Worm (Caenorhabditis elegans) whole organism, young adult: ENCODE data around the gene cpi-2.
"Not testable (repeated sequence)": the region's sequence is repeated elsewhere in the genome, so short reads cannot be mapped to it uniquely, and the experiment has no call there.

Source experiments
- B0261.1 ChIP-seq: sonication (generic microtip); optimal IDR thresholded peaks from 2 replicates; lab custom pipeline; 2016; ENCODE audit warnings: mild to moderate bottlenecking, missing genetic modification characterization, moderate library complexity, missing compliant biosample characterization
- B0336.3 ChIP-seq: fragments of 200-800 bp; sonication (Bioruptor generic); IDR thresholded peaks from 2 replicates; pipeline ENCODE4 v1.3.6; 2022; ENCODE audit warnings: missing genetic modification characterization, missing compliant biosample characterization
- D2030.7 ChIP-seq: fragments of 200-800 bp; sonication (Bioruptor generic); IDR thresholded peaks from 2 replicates; pipeline ENCODE4 v1.3.6; 2022; ENCODE audit warnings: missing genetic modification reagents, missing genetic modification characterization, missing compliant biosample characterization
- F22D6.2 ChIP-seq: sonication (generic microtip); optimal IDR thresholded peaks from 2 replicates; lab custom pipeline; 2016; ENCODE audit warnings: mild to moderate bottlenecking, missing genetic modification characterization, missing compliant biosample characterization
- F33H1.4 ChIP-seq: fragments of 200-800 bp; sonication (Bioruptor generic); IDR thresholded peaks from 2 replicates; pipeline ENCODE4 v1.3.6; 2022; ENCODE audit warnings: missing genetic modification reagents, missing genetic modification characterization, missing compliant biosample characterization
- T26A5.8 ChIP-seq: sonication (generic microtip); optimal IDR thresholded peaks from 2 replicates; lab custom pipeline; 2016; ENCODE audit warnings: missing genetic modification characterization, missing compliant biosample characterization
- attf-6 ChIP-seq: fragments of 200-800 bp; sonication (Bioruptor generic); IDR thresholded peaks from 2 replicates; pipeline ENCODE4 v1.3.6; 2022; ENCODE audit warnings: missing genetic modification reagents, missing genetic modification characterization, missing compliant biosample characterization
- ccch-3 ChIP-seq: fragments of 200-800 bp; sonication (Bioruptor generic); optimal IDR thresholded peaks from 2 replicates; lab custom pipeline; 2018; ENCODE audit warnings: mild to moderate bottlenecking, missing genetic modification characterization, missing compliant biosample characterization
- cebp-1 ChIP-seq, 2 experiments: fragments of 200-800 bp in 1 of 2; sonication (Bioruptor generic) in 1 of 2; sonication (generic microtip) in 1 of 2; IDR thresholded peaks in 1 of 2; optimal IDR thresholded peaks in 1 of 2; 2 replicates each; pipeline versions ENCODE4 v1.3.6 to Lab custom; 2017 to 2022; ENCODE audit warnings: missing compliant biosample characterization in 2 of 2, missing genetic modification characterization in 2 of 2, mild to moderate bottlenecking in 1 of 2, missing genetic modification reagents in 1 of 2, moderate library complexity in 1 of 2
- cebp-2 ChIP-seq: fragments of 200-800 bp; sonication (Bioruptor generic); IDR thresholded peaks from 2 replicates; pipeline ENCODE4 v1.3.6; 2022; ENCODE audit warnings: missing genetic modification characterization, missing compliant biosample characterization
- ceh-100 ChIP-seq: fragments of 200-800 bp; sonication (Bioruptor generic); IDR thresholded peaks from 2 replicates; pipeline ENCODE4 v1.3.6; 2022; ENCODE audit warnings: missing genetic modification reagents, missing genetic modification characterization, missing compliant biosample characterization
- dox-1 ChIP-seq: fragments of 200-800 bp; sonication (Bioruptor generic); IDR thresholded peaks from 2 replicates; pipeline ENCODE4 v1.3.6; 2022; ENCODE audit warnings: missing genetic modification reagents, missing genetic modification characterization, missing compliant biosample characterization
- egl-18 ChIP-seq: fragments of 200-800 bp; sonication (Bioruptor generic); IDR thresholded peaks from 2 replicates; pipeline ENCODE4 v1.3.6; 2022; ENCODE audit warnings: missing genetic modification reagents, missing genetic modification characterization, missing compliant biosample characterization
- egrh-3 ChIP-seq: fragments of 200-800 bp; sonication (Bioruptor generic); IDR thresholded peaks from 2 replicates; pipeline ENCODE4 v1.3.6; 2022; ENCODE audit warnings: missing genetic modification reagents, missing genetic modification characterization, missing compliant biosample characterization
- ets-4 ChIP-seq: fragments of 200-800 bp; sonication (Bioruptor generic); optimal IDR thresholded peaks from 2 replicates; lab custom pipeline; 2018; ENCODE audit warnings: mild to moderate bottlenecking, missing genetic modification characterization, missing compliant biosample characterization
- hrde-1 ChIP-seq: sonication (generic microtip); optimal IDR thresholded peaks from 2 replicates; lab custom pipeline; 2016; ENCODE audit warnings: missing genetic modification characterization, mild to moderate bottlenecking, missing compliant biosample characterization, moderate library complexity, missing genotype, missing genetic modification reagents, borderline replicate concordance
- hsf-1 ChIP-seq: fragments of 200-800 bp; sonication (Bioruptor generic); IDR thresholded peaks from 2 replicates; pipeline ENCODE4 v1.3.6; 2022; ENCODE audit warnings: missing genetic modification reagents, missing genetic modification characterization, missing compliant biosample characterization
- lin-26 ChIP-seq: fragments of 200-800 bp; sonication (Bioruptor generic); IDR thresholded peaks from 2 replicates; pipeline ENCODE4 v1.3.6; 2022; ENCODE audit warnings: missing genetic modification reagents, missing genetic modification characterization, missing compliant biosample characterization
- lir-1 ChIP-seq: fragments of 200-800 bp; sonication (Bioruptor generic); conservative IDR thresholded peaks from 2 replicates; pipeline ENCODE4 v1.3.6; 2022; ENCODE audit warnings: missing genetic modification reagents, missing genetic modification characterization, missing compliant biosample characterization
- madf-6 ChIP-seq: fragments of 200-800 bp; sonication (Bioruptor generic); IDR thresholded peaks from 2 replicates; pipeline ENCODE4 v1.3.6; 2022; ENCODE audit warnings: missing genetic modification reagents, missing genetic modification characterization, missing compliant biosample characterization
- madf-8 ChIP-seq: fragments of 200-800 bp; sonication (Bioruptor generic); conservative IDR thresholded peaks from 2 replicates; pipeline ENCODE4 v1.3.6; 2022; ENCODE audit warnings: missing genetic modification reagents, missing genetic modification characterization, missing compliant biosample characterization
- nhr-90 ChIP-seq: sonication (generic microtip); optimal IDR thresholded peaks from 2 replicates; lab custom pipeline; 2016; ENCODE audit warnings: missing genotype, mild to moderate bottlenecking, missing genetic modification characterization, missing compliant biosample characterization
- rcor-1 ChIP-seq: fragments of 200-800 bp; sonication (Bioruptor generic); IDR thresholded peaks from 2 replicates; pipeline ENCODE4 v1.3.6; 2022; ENCODE audit warnings: missing genetic modification reagents, missing genetic modification characterization, missing compliant biosample characterization
- repo-1 ChIP-seq: sonication (generic microtip); optimal IDR thresholded peaks from 2 replicates; lab custom pipeline; 2017; ENCODE audit warnings: mild to moderate bottlenecking, missing genetic modification characterization, missing compliant biosample characterization
- sea-2 ChIP-seq: fragments of 200-800 bp; sonication (Bioruptor generic); IDR thresholded peaks from 2 replicates; pipeline ENCODE4 v1.3.6; 2022; ENCODE audit warnings: missing genetic modification characterization, missing compliant biosample characterization
- ztf-25 ChIP-seq: fragments of 200-800 bp; sonication (Bioruptor generic); IDR thresholded peaks from 2 replicates; pipeline ENCODE4 v1.3.6; 2022; ENCODE audit warnings: missing genetic modification reagents, missing genetic modification characterization, missing compliant biosample characterization
- ztf-28 ChIP-seq: fragments of 200-800 bp; sonication (Bioruptor generic); IDR thresholded peaks from 2 replicates; pipeline ENCODE4 v1.3.6; 2022; ENCODE audit warnings: missing genetic modification reagents, missing genetic modification characterization, missing compliant biosample characterization

The cpi-2 gene

DNA sequence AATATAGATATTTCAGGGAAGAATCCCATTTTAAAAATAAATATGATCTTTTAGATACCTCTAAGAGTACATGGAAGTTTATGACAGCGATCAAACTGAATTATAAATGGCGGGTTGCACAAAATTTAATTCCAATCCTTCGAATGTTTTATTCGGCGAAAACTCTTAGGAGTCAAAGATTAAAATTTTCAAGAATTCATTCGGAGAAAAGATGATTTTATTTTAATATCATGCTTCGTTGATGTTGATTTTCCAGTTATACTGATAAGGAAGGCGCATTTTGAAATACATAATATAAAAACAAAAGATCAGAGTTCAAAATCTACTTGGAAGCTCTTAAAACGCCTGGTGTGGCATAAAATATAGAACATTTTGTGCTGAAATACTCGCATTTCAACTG, 23.2 kb downstream of the cpi-2 start, which contains the start of gene srh-10:
srh-10 (minus strand) TSS at position 29 of the 400 bp plus-strand sequence.
- TF ChIP-seq madf-8 (GFP tag; lab: Robert Waterston, UW) (no peak), F33H1.4 (no peak), hrde-1 (tag; lab: Kevin White, UChicago) (no peak), rcor-1 (no peak), ccch-3 (GFP tag; lab: Kevin White, UChicago) (no peak), nhr-90 (tag; lab: Kevin White, UChicago) (no peak), repo-1 (tag; lab: Kevin White, UChicago) (no peak), ztf-28 (GFP tag; lab: Robert Waterston, UW) (no peak), cebp-1 (GFP tag; IDR thresholded peaks at IDR 0.05; lab: Robert Waterston, UW) (no peak), cebp-1 (tag; optimal IDR thresholded peaks at IDR 0.05; lab: Kevin White, UChicago) (no peak), egl-18 (GFP tag; lab: Robert Waterston, UW) (no peak), attf-6 (GFP tag; lab: Robert Waterston, UW) (no peak), T26A5.8 (no peak), lir-1 (GFP tag; lab: Robert Waterston, UW) (no peak), sea-2 (no peak), cebp-2 (no peak), ceh-100 (GFP tag; lab: Robert Waterston, UW) (no peak), B0261.1 (tag; lab: Kevin White, UChicago) (no peak), ztf-25 (GFP tag; lab: Robert Waterston, UW) (no peak), B0336.3 (GFP tag; lab: Robert Waterston, UW) (no peak)

DNA sequence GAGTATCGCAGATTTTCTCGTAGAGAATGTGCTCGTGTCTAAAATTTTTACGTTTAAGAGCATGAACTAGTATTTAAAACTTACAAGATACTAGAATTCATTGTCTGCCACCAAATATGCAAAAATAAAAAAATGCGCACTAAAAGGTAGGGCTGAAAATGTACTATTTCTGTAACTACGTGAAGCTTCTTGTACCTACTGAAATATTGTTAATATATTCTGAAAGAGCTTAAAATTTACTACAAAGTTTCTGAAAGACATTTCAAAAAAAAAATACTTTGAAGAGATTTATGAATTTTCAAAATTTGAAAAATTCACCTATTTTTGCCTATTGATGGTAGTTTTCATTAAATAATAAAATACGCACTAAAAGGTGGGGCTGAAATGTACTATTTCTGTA, 26.1 kb downstream of the cpi-2 start, which contains the start of gene fbxa-214:
fbxa-214 (minus strand) TSS at position 101 of the 400 bp plus-strand sequence.
- TF ChIP-seq F22D6.2 (tag; lab: Kevin White, UChicago); lin-26 (GFP tag; lab: Robert Waterston, UW); ets-4 (GFP tag; lab: Kevin White, UChicago): not testable (repeated sequence)
- TF ChIP-seq, all 124 proteins: peak for 0; not testable (repeated sequence) for 124

DNA sequence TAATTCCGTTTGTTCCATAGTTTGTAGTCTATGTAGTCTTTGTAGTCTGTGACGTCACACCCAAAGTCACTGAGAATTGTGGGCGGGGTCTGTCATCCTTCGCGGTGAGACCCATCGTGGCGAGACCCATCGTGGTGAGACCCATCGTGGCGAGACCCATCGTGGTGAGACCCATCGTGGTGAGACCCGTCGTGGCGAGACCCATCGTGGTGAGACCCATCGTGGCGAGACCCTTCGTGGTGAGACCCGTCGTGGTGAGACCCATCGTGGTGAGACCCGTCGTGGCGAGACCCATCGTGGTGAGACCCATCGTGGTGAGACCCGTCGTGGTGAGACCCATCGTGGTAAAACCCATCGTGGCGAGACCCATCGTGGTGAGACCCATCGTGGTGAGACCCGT, 27.7 kb downstream of the cpi-2 start:
- peak; percentile 87; the same call in 1 of the 2 replicates for TF ChIP-seq egrh-3 (GFP tag; lab: Robert Waterston, UW)
- TF ChIP-seq F33H1.4 = peak; percentile 73
- TF ChIP-seq madf-8 (GFP tag; lab: Robert Waterston, UW) = peak; percentile 41
- peak; percentile 21; the same call in 1 of the 2 replicates for TF ChIP-seq D2030.7

DNA sequence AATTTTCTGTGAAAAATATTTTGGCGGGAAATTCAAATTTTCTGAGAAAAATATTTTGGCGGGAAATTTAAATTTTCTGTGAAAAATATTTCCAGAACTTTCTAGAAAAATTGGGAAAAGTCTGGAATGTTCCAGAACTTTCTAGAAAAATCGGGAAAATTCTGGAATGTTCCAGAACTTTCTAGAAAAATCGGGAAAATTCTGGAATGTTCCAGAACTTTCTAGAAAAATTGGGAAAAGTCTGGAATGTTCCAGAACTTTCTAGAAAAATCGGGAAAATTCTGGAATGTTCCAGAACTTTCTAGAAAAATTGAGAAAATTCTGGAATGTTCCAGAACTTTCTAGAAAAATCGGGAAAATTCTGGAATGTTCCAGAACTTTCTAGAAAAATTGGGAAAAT, 28.3 kb downstream of the cpi-2 start:
- TF ChIP-seq hsf-1 (GFP tag; lab: Robert Waterston, UW) (peak; percentile 99), D2030.7 (0 out of 2 replicates have a peak, but pooled peaks have one; percentile 10), dox-1 (GFP tag; lab: Robert Waterston, UW) (peak; percentile 66), egrh-3 (GFP tag; lab: Robert Waterston, UW) (peak; percentile 65)

DNA sequence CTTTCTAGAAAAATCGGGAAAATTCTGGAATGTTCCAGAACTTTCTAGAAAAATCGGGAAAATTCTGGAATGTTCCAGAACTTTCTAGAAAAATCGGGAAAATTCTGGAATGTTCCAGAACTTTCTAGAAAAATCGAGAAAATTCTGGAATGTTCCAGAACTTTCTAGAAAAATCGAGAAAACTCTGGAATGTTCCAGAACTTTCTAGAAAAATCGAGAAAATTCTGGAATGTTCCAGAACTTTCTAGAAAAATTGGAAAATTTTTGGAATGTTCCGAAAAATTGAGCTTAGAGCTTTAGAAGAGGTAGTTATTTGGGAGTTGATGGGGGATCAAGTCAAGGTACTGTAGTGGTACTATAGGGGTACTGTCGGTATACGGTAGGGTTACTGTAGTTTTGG, 45.1 kb downstream of the cpi-2 start:
- TF ChIP-seq dox-1 (GFP tag; lab: Robert Waterston, UW) (0 out of 2 replicates have a peak, but pooled peaks have one; percentile 32), hsf-1 (GFP tag; lab: Robert Waterston, UW) (peak; percentile 97), madf-6 (GFP tag; lab: Robert Waterston, UW) (peak; percentile 30; the same call in 1 of the 2 replicates)

DNA sequence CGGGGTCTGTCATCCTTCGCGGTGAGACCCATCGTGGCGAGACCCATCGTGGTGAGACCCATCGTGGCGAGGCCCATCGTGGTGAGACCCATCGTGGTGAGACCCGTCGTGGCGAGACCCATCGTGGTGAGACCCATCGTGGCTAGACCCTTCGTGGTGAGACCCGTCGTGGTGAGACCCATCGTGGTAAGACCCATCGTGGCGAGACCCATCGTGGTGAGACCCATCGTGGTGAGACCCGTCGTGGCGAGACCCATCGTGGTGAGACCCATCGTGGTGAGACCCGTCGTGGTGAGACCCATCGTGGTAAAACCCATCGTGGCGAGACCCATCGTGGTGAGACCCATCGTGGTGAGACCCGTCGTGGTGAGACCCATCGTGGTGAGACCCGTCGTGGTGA, 47.7 kb downstream of the cpi-2 start:
- peak; percentile 57 for TF ChIP-seq F33H1.4
- TF ChIP-seq egrh-3 (GFP tag; lab: Robert Waterston, UW) = 0 out of 2 replicates have a peak, but pooled peaks have one; percentile 54
